Worm (Caenorhabditis elegans): Measurements from ENCODE around the gene K06A4.6.
A peak's percentile ranks its signal among the peaks of the same experiment; 100 is the strongest.

The K06A4.6 gene

ce11 chrV:9509597-9509996 lies 29.1 kb upstream of the K06A4.6 start:
- TF ChIP-seq cnd-1 (tag; optimal IDR thresholded peaks at IDR 0.05) (no peak), lsy-2 (tag; optimal IDR thresholded peaks at IDR 0.05) (no peak), ces-1 (GFP tag; optimal IDR thresholded peaks at IDR 0.05) (no peak), unc-62 (GFP tag; optimal IDR thresholded peaks at IDR 0.05) (no peak), elt-3 (tag; optimal IDR thresholded peaks at IDR 0.05) (no peak), tbx-8 (GFP tag; optimal IDR thresholded peaks at IDR 0.05) (no peak), unc-120 (tag; optimal IDR thresholded peaks at IDR 0.05; ENCODE audit: poor library complexity, severe bottlenecking) (no peak), zip-8 (tag; optimal IDR thresholded peaks at IDR 0.05) (no peak), sptf-1 (tag; optimal IDR thresholded peaks at IDR 0.05) (no peak)

- TF ChIP-seq nhr-2 (tag; optimal IDR thresholded peaks at IDR 0.05) (no peak), ceh-39 (tag; optimal IDR thresholded peaks at IDR 0.05) (no peak), sptf-1 (tag; optimal IDR thresholded peaks at IDR 0.05) (no peak), unc-62 (GFP tag; optimal IDR thresholded peaks at IDR 0.05) (no peak), elt-1 (tag; optimal IDR thresholded peaks at IDR 0.05; ENCODE audit: borderline replicate concordance, insufficient read depth) (no peak), nhr-12 (tag; optimal IDR thresholded peaks at IDR 0.05) (no peak), mab-5 (tag; optimal IDR thresholded peaks at IDR 0.05) (no peak), pha-4 (tag; optimal IDR thresholded peaks at IDR 0.05) (no peak), unc-39 (tag; optimal IDR thresholded peaks at IDR 0.05) (no peak), nhr-237 (tag; optimal IDR thresholded peaks at IDR 0.05) (no peak), blmp-1 (tag; optimal IDR thresholded peaks at IDR 0.05) (no peak), tbx-8 (GFP tag; optimal IDR thresholded peaks at IDR 0.05) (no peak), lin-13 (tag; optimal IDR thresholded peaks at IDR 0.05) (no peak), nhr-28 (tag; optimal IDR thresholded peaks at IDR 0.05) (no peak), ceh-83 (GFP tag; optimal IDR thresholded peaks at IDR 0.05) (no peak), unc-120 (tag; optimal IDR thresholded peaks at IDR 0.05; ENCODE audit: poor library complexity, severe bottlenecking) (no peak), lsy-2 (tag; optimal IDR thresholded peaks at IDR 0.05) (no peak), ztf-11 (tag; optimal IDR thresholded peaks at IDR 0.05) (no peak), drap-1 (GFP tag; optimal IDR thresholded peaks at IDR 0.05) (no peak), cnd-1 (tag; optimal IDR thresholded peaks at IDR 0.05) (no peak)
Measured at ce11 chrV:9507742-9508141, 27.3 kb upstream of the K06A4.6 start, which contains the start of gene acs-14. acs-14 (plus strand) TSS chrV:9508132.

ce11 chrV:9506931-9507330 lies 26.5 kb upstream of the K06A4.6 start:
- no peak for TF ChIP-seq unc-120 (tag; optimal IDR thresholded peaks at IDR 0.05; ENCODE audit: poor library complexity, severe bottlenecking)
- no peak for TF ChIP-seq ceh-39 (tag; optimal IDR thresholded peaks at IDR 0.05)
- TF ChIP-seq mls-2 (tag; optimal IDR thresholded peaks at IDR 0.05) = no peak
- TF ChIP-seq cnd-1 (tag; optimal IDR thresholded peaks at IDR 0.05) = no peak
- no peak for TF ChIP-seq mab-5 (tag; optimal IDR thresholded peaks at IDR 0.05)
- no peak for TF ChIP-seq flh-1 (GFP tag; optimal IDR thresholded peaks at IDR 0.05)
- no peak for TF ChIP-seq ceh-43 (GFP tag; optimal IDR thresholded peaks at IDR 0.05)
- no peak for TF ChIP-seq ces-1 (GFP tag; optimal IDR thresholded peaks at IDR 0.05)
- TF ChIP-seq elt-1 (tag; optimal IDR thresholded peaks at IDR 0.05; ENCODE audit: borderline replicate concordance, insufficient read depth) = no peak
- TF ChIP-seq tbx-8 (GFP tag; optimal IDR thresholded peaks at IDR 0.05) = no peak
- TF ChIP-seq M03D4.4 (tag; optimal IDR thresholded peaks at IDR 0.05) = no peak
- TF ChIP-seq ztf-11 (tag; optimal IDR thresholded peaks at IDR 0.05) = no peak
- no peak for TF ChIP-seq lin-32 (GFP tag; optimal IDR thresholded peaks at IDR 0.05)

- TF ChIP-seq nhr-237 (tag; optimal IDR thresholded peaks at IDR 0.05) (no peak), ceh-83 (GFP tag; optimal IDR thresholded peaks at IDR 0.05) (no peak), nhr-2 (tag; optimal IDR thresholded peaks at IDR 0.05) (no peak), lin-32 (GFP tag; optimal IDR thresholded peaks at IDR 0.05) (no peak)
Measured at ce11 chrV:9504474-9504960, 24.1 kb upstream of the K06A4.6 start, which contains the start of gene haao-1. haao-1 (plus strand) TSS chrV:9504910.

DNA sequence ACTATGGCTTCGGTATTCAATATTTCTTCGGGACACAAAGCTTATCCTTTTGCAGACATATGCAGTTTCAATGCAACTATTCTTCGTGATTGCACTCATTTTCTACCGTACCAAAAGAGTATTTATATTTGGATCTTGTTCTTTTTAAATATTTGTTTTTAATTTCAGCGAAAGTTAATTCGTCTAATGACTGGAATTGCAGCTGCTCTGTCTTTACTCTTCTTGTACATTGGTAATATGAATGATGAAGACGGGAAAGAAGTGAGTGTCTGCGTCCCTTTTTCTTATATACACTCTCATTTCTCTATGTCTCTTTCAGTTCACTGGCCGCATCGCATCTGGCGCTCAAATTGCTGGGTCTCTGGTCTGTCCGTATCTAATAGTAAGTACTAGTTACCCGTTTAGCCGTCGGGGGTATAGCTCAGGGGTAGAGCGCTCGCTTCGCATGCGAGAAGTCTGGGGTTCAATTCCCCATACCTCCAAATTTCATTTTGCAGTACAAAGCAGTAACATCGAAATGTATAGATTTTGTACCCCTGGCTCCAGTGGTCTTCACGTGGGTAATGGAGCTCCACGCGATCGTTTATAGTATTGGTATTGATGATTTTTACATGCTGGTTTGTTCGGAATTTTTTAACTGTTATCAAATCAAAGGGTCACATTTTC lies 22.8 kb upstream of the K06A4.6 start:
- TF ChIP-seq blmp-1 (tag; optimal IDR thresholded peaks at IDR 0.05) = no peak
- peak; percentile 82 for TF ChIP-seq bed-3 (GFP tag; optimal IDR thresholded peaks at IDR 0.05)
- TF ChIP-seq drap-1 (GFP tag; optimal IDR thresholded peaks at IDR 0.05) = peak; percentile 92
- TF ChIP-seq unc-120 (tag; optimal IDR thresholded peaks at IDR 0.05; ENCODE audit: poor library complexity, severe bottlenecking) = peak; percentile 91
- TF ChIP-seq nhr-2 (tag; optimal IDR thresholded peaks at IDR 0.05) = no peak
- TF ChIP-seq nhr-28 (tag; optimal IDR thresholded peaks at IDR 0.05) = no peak
- TF ChIP-seq unc-39 (tag; optimal IDR thresholded peaks at IDR 0.05) = no peak
- TF ChIP-seq hlh-1 (tag; optimal IDR thresholded peaks at IDR 0.05) = peak; percentile 40
- TF ChIP-seq unc-62 (GFP tag; optimal IDR thresholded peaks at IDR 0.05) = no peak
- TF ChIP-seq M03D4.4 (tag; optimal IDR thresholded peaks at IDR 0.05) = peak; percentile 93
- no peak for TF ChIP-seq nhr-237 (tag; optimal IDR thresholded peaks at IDR 0.05)
- TF ChIP-seq snpc-4 (tag; optimal IDR thresholded peaks at IDR 0.05) = no peak
- TF ChIP-seq sptf-1 (tag; optimal IDR thresholded peaks at IDR 0.05) = peak; percentile 95
- TF ChIP-seq sem-2 (GFP tag; optimal IDR thresholded peaks at IDR 0.05) = peak; percentile 88
- no peak for TF ChIP-seq nhr-76 (tag; optimal IDR thresholded peaks at IDR 0.05)
- no peak for TF ChIP-seq lsy-2 (tag; optimal IDR thresholded peaks at IDR 0.05)
- peak; percentile 88 for TF ChIP-seq cnd-1 (tag; optimal IDR thresholded peaks at IDR 0.05)
- peak; percentile 94 for TF ChIP-seq ceh-83 (GFP tag; optimal IDR thresholded peaks at IDR 0.05)
- no peak for TF ChIP-seq pha-4 (tag; optimal IDR thresholded peaks at IDR 0.05)
- peak; percentile 68 for TF ChIP-seq flh-1 (GFP tag; optimal IDR thresholded peaks at IDR 0.05)
- peak; percentile 31 for TF ChIP-seq lin-13 (tag; optimal IDR thresholded peaks at IDR 0.05)
- peak; percentile 89 for TF ChIP-seq ceh-43 (GFP tag; optimal IDR thresholded peaks at IDR 0.05)
- peak; percentile 93 for TF ChIP-seq ham-2 (GFP tag; optimal IDR thresholded peaks at IDR 0.05)
- peak; percentile 96 for TF ChIP-seq mls-2 (tag; optimal IDR thresholded peaks at IDR 0.05)
- TF ChIP-seq mab-5 (tag; optimal IDR thresholded peaks at IDR 0.05) = no peak
- peak; percentile 87 for TF ChIP-seq lin-32 (GFP tag; optimal IDR thresholded peaks at IDR 0.05)
- no peak for TF ChIP-seq ceh-39 (tag; optimal IDR thresholded peaks at IDR 0.05)
- peak; percentile 84 for TF ChIP-seq tbx-8 (GFP tag; optimal IDR thresholded peaks at IDR 0.05)
- peak; percentile 27 for TF ChIP-seq nhr-12 (tag; optimal IDR thresholded peaks at IDR 0.05)
- TF ChIP-seq mep-1 (tag; optimal IDR thresholded peaks at IDR 0.05) = peak; percentile 62
- no peak for TF ChIP-seq ztf-11 (tag; optimal IDR thresholded peaks at IDR 0.05)

All from whole organism, mixed stage, embryonic.